Worm (Caenorhabditis elegans) whole organism, midembryonic: Measurements from ENCODE around the gene F32G8.2.

Experiments
- T22C8.4 ChIP-seq: fragments of 200-800 bp; sonication (Bioruptor generic); IDR thresholded peaks from 2 replicates; pipeline ENCODE4 v1.3.6; 2022; ENCODE audit warnings: missing genetic modification characterization, missing compliant biosample characterization
- flt-1 ChIP-seq: fragments of 200-800 bp; sonication (Bioruptor generic); IDR thresholded peaks from 2 replicates; pipeline ENCODE4 v1.3.6; 2022; ENCODE audit warnings: missing genetic modification characterization, missing compliant biosample characterization
- tab-1 ChIP-seq: fragments of 200-800 bp; sonication (Bioruptor generic); IDR thresholded peaks from 2 replicates; pipeline ENCODE4 v1.3.6; 2022; ENCODE audit warnings: missing genetic modification characterization, missing compliant biosample characterization
- ztf-23 ChIP-seq: fragments of 200-800 bp; sonication (Bioruptor generic); IDR thresholded peaks from 2 replicates; pipeline ENCODE4 v1.3.6; 2022; ENCODE audit warnings: missing genetic modification reagents, missing genetic modification characterization, missing compliant biosample characterization

DNA sequence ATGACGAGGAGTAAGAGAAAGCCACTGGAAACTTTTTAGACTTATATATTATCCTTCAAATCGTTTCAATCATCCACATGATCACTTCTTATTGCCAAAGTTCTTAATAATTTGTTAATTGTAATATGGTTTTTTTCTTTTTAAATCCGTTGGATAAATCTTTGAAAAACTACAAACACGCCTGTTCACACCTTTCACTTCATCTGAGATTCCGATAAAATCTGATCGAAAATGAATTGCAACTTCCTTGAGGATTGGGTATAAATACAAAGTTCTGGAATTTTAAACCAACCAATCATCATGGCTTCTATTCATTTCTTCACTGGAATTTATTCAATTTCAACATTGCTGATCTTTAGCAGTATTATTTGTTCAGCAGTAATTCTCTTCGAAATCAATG, 10.8 kb downstream of the F32G8.2 start, which contains the start of gene col-152:
- TF ChIP-seq ztf-23 (GFP tag; lab: Robert Waterston, UW) (no peak), T22C8.4 (GFP tag; lab: Robert Waterston, UW) (no peak), tab-1 (no peak), flt-1 (GFP tag; lab: Robert Waterston, UW) (no peak)
